Fruit fly (Drosophila melanogaster) whole organism, larva: ENCODE data around the gene CG32437.

Source experiments
- noc ChIP-seq: fragments of 200-800 bp; sonication (Bioruptor generic); optimal IDR thresholded peaks from 3 replicates; lab custom pipeline; 2019; ENCODE audit warnings: missing biosample characterization, mild to moderate bottlenecking, missing genetic modification characterization, moderate library complexity

The CG32437 gene

dm6 chr3L:21356395-21356794, 1.1 kb upstream of the CG32437 start, which contains the start of gene CG12971:
TSS of gene CG12971 (minus strand) at chr3L:21356495.
- TF ChIP-seq noc (tag; lab: Kevin White, UChicago), result no peak

DNA sequence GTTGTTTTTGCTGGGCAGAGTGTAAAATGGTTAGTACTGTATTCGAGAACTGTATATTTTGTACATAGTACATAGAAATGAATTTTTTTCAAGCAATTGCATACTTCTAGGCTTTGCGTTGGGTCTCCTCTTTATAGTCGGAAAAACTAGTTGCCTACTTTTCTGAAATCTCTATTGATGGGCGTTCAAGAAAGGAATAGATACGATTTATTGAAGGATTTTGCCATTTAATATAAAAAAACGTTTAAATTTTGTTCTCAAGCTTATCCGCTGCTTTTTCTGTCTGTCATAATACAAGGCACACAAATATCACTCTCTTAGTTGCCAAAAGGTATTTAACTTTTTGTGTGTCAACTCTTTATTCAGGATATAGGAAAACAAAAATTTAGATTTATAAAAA, 2.4 kb downstream of the CG32437 start, which contains the start of gene CG32440:
TSS of gene CG32440 (plus strand) at position 301 of the 400 bp plus-strand sequence.
- no peak for TF ChIP-seq noc (tag; lab: Kevin White, UChicago)

DNA sequence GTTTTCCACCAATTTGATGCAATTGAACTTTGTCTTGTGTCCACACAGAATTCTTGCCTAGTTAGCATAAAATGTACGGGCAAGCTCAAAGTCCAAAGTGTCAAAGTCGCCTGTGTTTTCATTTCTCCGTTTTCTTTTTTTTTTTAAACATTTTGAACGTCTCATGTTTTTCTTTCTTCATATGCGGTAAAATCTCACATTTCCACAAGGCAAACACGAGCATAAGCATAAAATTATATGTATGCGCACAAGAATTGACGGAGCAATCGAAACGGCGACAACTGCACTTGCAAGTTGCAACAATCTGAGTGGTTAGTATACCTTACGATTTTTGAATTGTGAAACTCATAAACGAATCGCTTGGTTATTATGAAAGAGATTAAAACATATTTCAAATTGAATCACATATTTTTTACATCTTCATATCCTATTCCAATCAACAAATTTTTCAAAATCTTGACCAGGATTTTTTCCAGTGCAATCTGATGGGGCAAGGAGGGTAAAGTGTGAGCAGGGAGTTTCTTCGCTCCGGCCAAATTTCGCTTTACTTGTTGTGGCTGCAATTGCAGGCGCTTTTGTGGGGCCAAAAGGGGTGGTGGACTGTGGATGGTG, 6.5 kb downstream of the CG32437 start:
- TF ChIP-seq noc (tag; lab: Kevin White, UChicago), result no peak

DNA sequence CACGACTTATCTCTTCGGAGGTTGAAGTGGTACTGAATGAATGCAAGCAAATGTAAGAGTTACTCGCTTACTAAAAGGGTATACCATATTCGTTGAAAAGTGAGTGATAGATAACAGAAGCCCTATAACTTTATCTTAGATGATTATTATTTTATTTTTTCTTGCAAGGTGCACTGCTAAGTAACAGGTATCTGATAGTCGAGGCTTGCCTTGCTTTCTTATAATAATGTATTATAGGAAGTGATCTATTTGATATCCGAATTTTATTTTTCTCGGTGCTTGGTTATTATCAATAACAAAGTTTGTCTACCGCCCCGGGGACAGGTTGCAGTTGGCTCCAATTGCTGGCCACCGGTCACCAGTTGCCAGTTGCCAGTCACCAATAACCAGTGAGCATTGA, 13.7 kb downstream of the CG32437 start:
- TF ChIP-seq noc (tag; lab: Kevin White, UChicago), result no peak

- TF ChIP-seq noc (tag; lab: Kevin White, UChicago), result no peak
These were observed 22.6 kb downstream of the CG32437 start for dm6 chr3L:21380126-21380525.

DNA sequence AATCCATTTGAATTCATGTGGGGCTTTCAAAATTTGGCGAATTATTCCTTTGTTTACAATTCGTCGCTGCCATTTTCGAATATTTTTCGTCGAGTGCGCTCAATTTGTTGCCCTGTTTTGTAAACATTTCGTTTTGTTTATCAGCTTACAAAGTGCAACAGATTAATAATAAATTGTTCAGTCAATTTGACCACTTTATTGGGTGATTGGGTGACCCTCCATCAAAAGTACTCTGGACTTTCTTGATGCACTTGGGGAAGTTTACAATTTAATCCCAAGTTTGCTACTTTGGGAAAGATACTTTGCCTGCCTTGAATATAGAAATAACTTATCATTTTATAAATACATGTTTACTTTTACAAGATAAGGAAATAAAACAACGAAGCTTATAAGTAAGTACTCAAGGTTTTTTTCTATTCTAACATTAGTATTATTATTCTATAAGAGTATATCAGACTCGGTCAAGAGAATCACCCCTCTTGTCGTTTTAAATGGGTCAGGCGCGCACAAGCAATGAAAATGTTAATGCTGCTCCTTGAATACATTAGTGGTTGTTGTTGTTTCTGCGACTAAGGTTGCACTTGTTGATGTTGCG, 23.2 kb downstream of the CG32437 start:
- TF ChIP-seq noc (tag; lab: Kevin White, UChicago), result no peak

DNA sequence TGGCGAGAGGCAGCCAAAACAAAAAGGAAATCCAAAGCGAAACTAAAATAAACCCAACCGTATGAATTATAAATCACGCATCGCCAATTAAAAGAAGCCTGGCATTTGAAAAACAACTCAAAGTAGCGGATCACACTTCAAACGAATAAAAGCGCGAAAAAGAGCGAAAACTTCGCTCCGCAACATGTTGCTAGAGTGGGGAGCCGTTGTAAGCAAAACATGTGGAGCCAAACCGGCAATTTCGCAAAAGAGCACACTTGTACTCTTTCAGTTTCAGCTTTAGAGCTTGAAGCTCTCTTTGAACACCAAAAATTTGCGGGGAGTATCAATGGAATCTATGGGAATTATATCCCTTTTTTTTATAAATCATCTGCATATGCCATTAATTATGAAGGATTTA, 24.3 kb downstream of the CG32437 start:
- no peak for TF ChIP-seq noc (tag; lab: Kevin White, UChicago)

DNA sequence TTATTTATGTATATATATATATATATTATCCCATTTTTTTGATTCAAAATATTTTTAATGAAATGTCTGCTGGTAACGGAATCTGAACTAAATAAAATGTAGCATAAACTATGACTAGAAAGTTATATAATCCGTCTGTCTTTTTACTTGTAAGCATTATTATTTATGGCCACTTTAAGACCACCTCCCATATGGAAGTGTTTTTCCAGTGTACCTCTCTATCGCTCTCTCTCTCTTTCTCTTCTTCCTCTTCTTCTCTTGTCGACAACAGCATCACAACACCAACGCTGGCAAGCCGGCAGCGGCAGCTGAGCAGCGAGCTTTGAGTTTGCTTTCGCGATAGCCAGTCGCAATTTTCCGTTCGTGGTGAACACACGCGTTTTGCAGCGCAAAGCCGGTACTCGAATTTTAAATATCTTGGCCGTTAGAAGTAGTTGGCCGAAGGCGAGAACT, 24.7 kb downstream of the CG32437 start, which contains the start of gene rgn:
TSS of gene rgn (plus strand) at position 344 of the 453 bp plus-strand sequence.
- TF ChIP-seq noc (tag; lab: Kevin White, UChicago), result peak; percentile 54

DNA sequence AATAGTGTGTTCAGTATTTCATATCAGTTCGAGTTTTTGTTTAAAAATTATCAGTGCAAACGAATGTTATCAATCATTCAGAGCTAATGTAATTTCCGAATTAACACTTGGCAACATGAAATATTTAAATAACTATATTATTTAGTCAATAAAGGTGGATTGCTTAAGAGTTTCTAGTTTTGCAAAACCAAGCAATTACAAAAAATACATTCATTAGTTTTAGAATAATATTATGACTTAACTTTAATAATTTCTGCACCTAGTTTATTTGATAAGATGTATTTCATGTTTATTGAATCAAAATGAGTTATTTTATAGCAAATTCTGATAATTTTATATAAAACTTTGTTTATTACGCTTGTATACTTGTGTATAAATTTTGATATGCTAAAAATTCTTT, 26.0 kb downstream of the CG32437 start:
- peak; percentile 75 for TF ChIP-seq noc (tag; lab: Kevin White, UChicago)

DNA sequence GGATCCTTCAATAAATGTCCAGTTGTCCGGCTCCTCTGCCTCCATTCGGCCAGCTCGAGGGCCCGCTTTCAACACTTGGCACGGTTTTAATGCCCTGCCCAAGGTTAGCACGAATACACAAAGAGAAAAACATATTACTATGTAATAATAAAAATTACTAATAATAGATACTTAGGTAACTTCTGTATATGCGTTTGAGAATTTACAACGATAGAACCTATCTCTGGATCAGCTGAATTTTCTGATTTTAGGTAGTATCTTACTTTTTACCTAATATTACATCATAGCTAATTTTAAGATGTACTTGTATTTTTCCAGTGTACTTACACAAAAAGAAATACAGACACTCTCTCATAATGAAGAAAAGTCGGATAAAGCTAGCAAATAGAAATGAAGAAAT, 28.2 kb downstream of the CG32437 start:
- TF ChIP-seq noc (tag; lab: Kevin White, UChicago), result no peak

- TF ChIP-seq noc (tag; lab: Kevin White, UChicago), result no peak
These were observed 29.4 kb downstream of the CG32437 start for dm6 chr3L:21386917-21387316.

DNA sequence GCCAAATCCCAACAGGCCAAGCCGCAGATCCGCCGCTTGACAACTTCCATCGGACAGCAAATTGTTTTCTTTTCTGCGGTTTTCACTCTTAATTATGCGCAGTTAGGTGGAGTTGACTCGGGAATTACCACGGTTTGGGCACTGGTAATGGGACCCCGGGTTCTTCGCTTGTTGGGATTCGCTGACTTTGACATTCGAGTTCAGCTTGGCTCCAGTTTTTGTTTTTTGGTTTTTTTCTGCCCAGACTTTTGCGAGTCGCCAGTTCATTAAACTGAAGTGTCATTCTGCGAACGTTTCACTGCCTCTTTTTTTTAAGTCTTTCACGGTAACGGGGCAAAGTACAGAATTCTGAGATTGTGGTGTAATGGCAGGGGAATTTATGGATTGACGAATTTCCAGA, 31.3 kb downstream of the CG32437 start:
- TF ChIP-seq noc (tag; lab: Kevin White, UChicago), result no peak

DNA sequence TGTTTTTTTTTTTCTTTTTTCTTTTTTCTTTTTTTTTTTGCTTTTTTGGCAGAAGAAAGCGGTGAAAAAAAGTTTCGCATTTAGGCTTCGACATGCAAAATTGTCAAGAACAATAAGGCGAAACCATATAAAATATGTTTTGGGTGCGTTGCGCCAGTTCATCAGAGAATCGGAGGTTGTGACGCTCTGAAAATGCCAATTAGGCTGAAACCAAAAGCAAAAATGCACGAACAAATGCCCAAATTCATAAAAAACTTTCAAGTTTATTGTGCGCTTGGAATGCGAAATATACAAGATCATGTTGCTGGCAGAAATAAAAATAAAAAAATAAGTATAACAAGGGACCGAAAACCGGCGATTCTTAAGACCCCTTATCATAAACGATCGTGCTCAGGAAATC, 32.3 kb downstream of the CG32437 start:
- TF ChIP-seq noc (tag; lab: Kevin White, UChicago), result no peak

dm6 chr3L:21390431-21390830, 32.9 kb downstream of the CG32437 start:
- no peak for TF ChIP-seq noc (tag; lab: Kevin White, UChicago)

DNA sequence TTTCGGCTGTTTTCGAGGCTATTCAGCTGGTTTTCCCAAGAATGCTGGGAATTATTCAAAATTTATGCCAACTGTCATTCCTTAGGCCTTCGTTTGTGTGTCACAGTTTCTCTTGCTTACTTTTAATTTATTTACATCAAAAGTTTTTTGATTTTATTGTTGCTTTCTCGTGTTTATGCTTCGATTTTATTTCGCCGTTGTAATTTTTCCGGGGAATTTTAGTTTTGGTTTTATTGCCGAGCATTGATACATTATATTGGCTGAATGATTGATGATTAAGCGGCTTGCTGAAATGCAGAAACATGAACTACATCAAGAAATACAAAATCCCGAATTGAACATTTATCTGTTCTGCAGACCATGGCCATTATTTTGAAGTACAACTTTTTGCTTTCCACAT, 40.7 kb downstream of the CG32437 start:
- no peak for TF ChIP-seq noc (tag; lab: Kevin White, UChicago)

dm6 chr3L:21400206-21400605, 42.7 kb downstream of the CG32437 start:
- peak; percentile 32 for TF ChIP-seq noc (tag; lab: Kevin White, UChicago)

DNA sequence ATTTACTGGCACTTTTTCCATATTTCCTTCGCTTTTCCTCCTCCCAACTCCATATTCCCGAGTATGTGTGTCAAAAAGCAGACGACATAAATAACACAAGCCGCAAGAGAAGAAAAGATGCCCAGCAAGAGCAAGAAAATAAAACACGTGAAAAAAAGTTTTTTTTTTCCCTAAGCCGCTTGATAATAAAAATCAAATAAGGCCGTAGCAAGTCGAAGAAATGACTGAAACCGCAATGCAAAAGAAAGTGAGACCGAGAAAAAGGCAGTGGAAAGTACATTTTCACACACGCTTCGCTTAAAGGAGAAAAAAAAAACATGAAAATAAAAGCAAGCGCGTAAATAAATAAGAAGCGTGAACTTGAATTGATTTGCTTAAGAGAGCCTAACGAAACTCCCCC, 45.1 kb downstream of the CG32437 start:
- TF ChIP-seq noc (tag; lab: Kevin White, UChicago), result no peak
